Worm (Caenorhabditis elegans) whole organism, late embryonic: ENCODE measurements around the gene K06A1.2.

Experiments used
- C38D4.7 ChIP-seq: fragments of 200-800 bp; sonication (Bioruptor generic); optimal IDR thresholded peaks from 2 replicates; lab custom pipeline; 2018; ENCODE audit warnings: mild to moderate bottlenecking, missing genetic modification characterization, moderate library complexity, missing compliant biosample characterization
- K09A11.1 ChIP-seq: sonication (generic microtip); optimal IDR thresholded peaks from 2 replicates; lab custom pipeline; 2017; ENCODE audit warnings: antibody characterized with exemption, mild to moderate bottlenecking, missing genetic modification characterization, missing compliant biosample characterization; ENCODE audit not compliant: insufficient read depth
- T23F11.4 ChIP-seq: fragments of 200-800 bp; sonication (Bioruptor generic); optimal IDR thresholded peaks from 2 replicates; lab custom pipeline; 2018; ENCODE audit warnings: mild to moderate bottlenecking, missing genetic modification characterization, missing compliant biosample characterization
- Y22D7AL.16 ChIP-seq: sonication (generic microtip); optimal IDR thresholded peaks from 2 replicates; lab custom pipeline; 2016; ENCODE audit warnings: missing genetic modification characterization, missing compliant biosample characterization
- ahr-1 ChIP-seq: sonication (generic microtip); optimal IDR thresholded peaks from 2 replicates; lab custom pipeline; 2016; ENCODE audit warnings: missing genetic modification characterization, missing compliant biosample characterization
- ceh-18 ChIP-seq: sonication (generic microtip); optimal IDR thresholded peaks from 2 replicates; lab custom pipeline; 2016; ENCODE audit warnings: missing genetic modification characterization, missing compliant biosample characterization
- ceh-2 ChIP-seq: sonication (generic microtip); optimal IDR thresholded peaks from 2 replicates; lab custom pipeline; 2016; ENCODE audit warnings: missing genotype, missing genetic modification characterization, missing compliant biosample characterization
- ceh-22 ChIP-seq: sonication (generic microtip); optimal IDR thresholded peaks from 2 replicates; lab custom pipeline; 2017; ENCODE audit warnings: missing biosample characterization, missing genetic modification characterization
- ceh-31 ChIP-seq: sonication (generic microtip); optimal IDR thresholded peaks from 2 replicates; lab custom pipeline; 2016; ENCODE audit warnings: missing genetic modification characterization, missing compliant biosample characterization
- ceh-34 ChIP-seq: sonication (generic microtip); optimal IDR thresholded peaks from 2 replicates; lab custom pipeline; 2016; ENCODE audit warnings: mild to moderate bottlenecking, missing genetic modification characterization, missing compliant biosample characterization
- ceh-48 ChIP-seq: sonication (generic microtip); optimal IDR thresholded peaks from 2 replicates; lab custom pipeline; 2016; ENCODE audit warnings: missing genetic modification characterization, inconsistent platforms, missing compliant biosample characterization
- che-1 ChIP-seq: sonication (generic microtip); optimal IDR thresholded peaks from 2 replicates; lab custom pipeline; 2016; ENCODE audit warnings: mild to moderate bottlenecking, missing genetic modification characterization, missing compliant biosample characterization
- dmd-4 ChIP-seq: sonication (generic microtip); optimal IDR thresholded peaks from 2 replicates; lab custom pipeline; 2016; ENCODE audit warnings: borderline replicate concordance, missing genetic modification characterization, missing compliant biosample characterization
- elt-2 ChIP-seq: sonication (generic microtip); optimal IDR thresholded peaks from 2 replicates; lab custom pipeline; 2016; ENCODE audit warnings: missing genetic modification reagents, missing genetic modification characterization, missing compliant biosample characterization
- elt-4 ChIP-seq: sonication (generic microtip); optimal IDR thresholded peaks from 2 replicates; lab custom pipeline; 2016; ENCODE audit warnings: missing genetic modification characterization, missing compliant biosample characterization
- ets-4 ChIP-seq: sonication (generic microtip); optimal IDR thresholded peaks from 2 replicates; lab custom pipeline; 2016; ENCODE audit warnings: missing genetic modification characterization, missing compliant biosample characterization
- fax-1 ChIP-seq: sonication (generic microtip); optimal IDR thresholded peaks from 2 replicates; lab custom pipeline; 2016; ENCODE audit warnings: missing genotype, missing genetic modification characterization, missing compliant biosample characterization
- fkh-10 ChIP-seq: fragments of 150-350 bp; optimal IDR thresholded peaks from 2 replicates; lab custom pipeline; 2014; ENCODE audit warnings: missing biosample characterization, missing genetic modification reagents, missing genetic modification characterization
- fkh-6 ChIP-seq: sonication (generic microtip); optimal IDR thresholded peaks from 2 replicates; lab custom pipeline; 2016; ENCODE audit warnings: missing genetic modification characterization, missing compliant biosample characterization
- hlh-15 ChIP-seq: sonication (generic microtip); optimal IDR thresholded peaks from 2 replicates; lab custom pipeline; 2016; ENCODE audit warnings: missing genetic modification characterization, missing compliant biosample characterization
- hlh-30 ChIP-seq: sonication (generic microtip); optimal IDR thresholded peaks from 2 replicates; lab custom pipeline; 2017; ENCODE audit warnings: antibody characterized with exemption, missing genetic modification characterization, missing compliant biosample characterization; ENCODE audit not compliant: insufficient read depth
- nhr-11 ChIP-seq: fragments of 150-350 bp; optimal IDR thresholded peaks from 2 replicates; lab custom pipeline; 2014; ENCODE audit warnings: missing biosample characterization, missing genetic modification characterization
- nhr-232 ChIP-seq: sonication (generic microtip); optimal IDR thresholded peaks from 2 replicates; lab custom pipeline; 2016; ENCODE audit warnings: missing genetic modification characterization, missing compliant biosample characterization
- odd-2 ChIP-seq: sonication (generic microtip); optimal IDR thresholded peaks from 2 replicates; lab custom pipeline; 2017; ENCODE audit warnings: antibody characterized with exemption, mild to moderate bottlenecking, missing genetic modification characterization, missing compliant biosample characterization
- pat-9 ChIP-seq: fragments of 200-800 bp; sonication (Bioruptor generic); optimal IDR thresholded peaks from 2 replicates; lab custom pipeline; 2018; ENCODE audit warnings: mild to moderate bottlenecking, missing genetic modification characterization, moderate library complexity, missing compliant biosample characterization
- pha-4 ChIP-seq: fragments of 150-350 bp; optimal IDR thresholded peaks from 2 replicates; lab custom pipeline; 2018; ENCODE audit warnings: missing biosample characterization, missing genetic modification reagents, missing genetic modification characterization
- ref-2 ChIP-seq: sonication (generic microtip); optimal IDR thresholded peaks from 2 replicates; lab custom pipeline; 2016; ENCODE audit warnings: missing genetic modification characterization, missing compliant biosample characterization
- sdc-2 ChIP-seq: sonication (generic microtip); optimal IDR thresholded peaks from 2 replicates; lab custom pipeline; 2016; ENCODE audit warnings: missing genotype, missing genetic modification characterization, missing compliant biosample characterization
- sox-2 ChIP-seq: fragments of 200-800 bp; sonication (Bioruptor generic); IDR thresholded peaks from 2 replicates; pipeline ENCODE4 v1.3.6; 2022; ENCODE audit warnings: missing genetic modification reagents, missing genetic modification characterization, missing compliant biosample characterization
- syd-9 ChIP-seq: sonication (generic microtip); optimal IDR thresholded peaks from 2 replicates; lab custom pipeline; 2016; ENCODE audit warnings: mild to moderate bottlenecking, missing genetic modification characterization, moderate library complexity, missing compliant biosample characterization
- tbx-2 ChIP-seq: sonication (generic microtip); optimal IDR thresholded peaks from 2 replicates; lab custom pipeline; 2016; ENCODE audit warnings: missing genetic modification characterization, missing compliant biosample characterization
- tbx-7 ChIP-seq: sonication (generic microtip); optimal IDR thresholded peaks from 2 replicates; lab custom pipeline; 2016; ENCODE audit warnings: missing genotype, missing genetic modification characterization, missing compliant biosample characterization
- ttx-3 ChIP-seq: sonication (generic microtip); optimal IDR thresholded peaks from 2 replicates; lab custom pipeline; 2016; ENCODE audit warnings: missing genetic modification reagents, missing genetic modification characterization, missing compliant biosample characterization
- unc-3 ChIP-seq, 2 experiments: fragments of 200-800 bp in 1 of 2; sonication (Bioruptor generic) in 1 of 2; sonication (generic microtip) in 1 of 2; conservative IDR thresholded peaks in 1 of 2; optimal IDR thresholded peaks in 1 of 2; 2 replicates each; pipeline versions ENCODE4 v1.3.6 to Lab custom; 2016 to 2022; ENCODE audit warnings: missing compliant biosample characterization in 2 of 2, missing genetic modification characterization in 2 of 2, missing genetic modification reagents in 1 of 2
- unc-42 ChIP-seq: sonication (generic microtip); optimal IDR thresholded peaks from 2 replicates; lab custom pipeline; 2016; ENCODE audit warnings: missing genotype, missing genetic modification characterization, missing compliant biosample characterization

Gene K06A1.2

DNA sequence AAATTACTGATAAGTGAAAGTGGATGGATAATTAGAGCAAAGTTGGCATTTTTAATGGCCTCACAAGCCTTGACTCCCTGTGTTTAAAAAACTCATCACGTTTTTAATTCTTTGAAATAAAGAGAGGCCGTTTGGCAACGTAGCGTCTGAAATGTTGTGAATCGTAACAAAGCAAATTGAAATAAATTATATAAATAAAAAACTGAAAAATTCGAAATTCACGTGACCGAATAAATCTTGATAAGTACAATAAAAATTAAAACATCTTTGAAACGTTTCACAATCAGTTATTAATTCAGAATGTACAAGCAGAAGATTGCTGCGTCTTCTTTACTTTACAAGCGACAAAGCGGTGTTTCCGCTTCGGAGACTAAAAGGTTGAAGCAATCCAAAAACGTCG, 21.0 kb upstream of the K06A1.2 start, which contains the start of gene K03H9.3:
Gene K03H9.3 (plus strand): TSS at position 301 of the 400 bp plus-strand sequence.
- TF ChIP-seq Y22D7AL.16 (tag; lab: Kevin White, UChicago) (no peak), C38D4.7 (GFP tag; lab: Kevin White, UChicago) (no peak), unc-3 (GFP tag; conservative IDR thresholded peaks at IDR 0.05; lab: Robert Waterston, UW) (no peak), unc-3 (tag; optimal IDR thresholded peaks at IDR 0.05; lab: Kevin White, UChicago) (no peak), unc-42 (no peak), pha-4 (tag; lab: Kevin White, UChicago) (no peak), ttx-3 (no peak), ceh-31 (tag; lab: Kevin White, UChicago) (no peak), odd-2 (tag; lab: Kevin White, UChicago) (no peak), dmd-4 (tag; lab: Kevin White, UChicago) (no peak), ceh-22 (no peak), pat-9 (tag; lab: Kevin White, UChicago) (no peak), ceh-34 (tag; lab: Kevin White, UChicago) (no peak), ets-4 (tag; lab: Kevin White, UChicago) (no peak), K09A11.1 (tag; lab: Kevin White, UChicago) (no peak)

DNA sequence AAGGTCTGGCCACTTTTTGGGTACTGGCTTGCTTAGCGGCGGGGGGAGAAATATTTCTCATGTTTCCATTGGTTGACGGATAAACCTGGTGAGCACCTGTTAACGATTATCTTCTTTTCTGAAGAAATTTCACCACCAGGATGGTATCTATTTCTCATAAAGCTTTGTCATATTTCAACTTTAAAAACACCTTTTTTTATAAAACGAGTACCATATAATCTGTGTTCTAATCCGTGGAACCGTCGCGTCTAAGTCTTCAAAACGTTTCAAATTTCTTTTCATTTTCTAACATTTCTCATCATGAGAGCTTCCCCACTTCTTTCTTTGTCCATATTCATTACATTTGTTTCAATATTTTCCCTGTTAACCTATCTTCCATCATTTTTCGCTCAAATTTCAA, 17.8 kb upstream of the K06A1.2 start, which contains the start of gene col-75:
Gene col-75 (plus strand): TSS at position 301 of the 400 bp plus-strand sequence.
- no peak for TF ChIP-seq sox-2
- TF ChIP-seq fkh-10 (GFP tag; lab: Kevin White, UChicago) = no peak
- no peak for TF ChIP-seq elt-4
- no peak for TF ChIP-seq tbx-7 (tag; lab: Kevin White, UChicago)
- TF ChIP-seq fkh-6 (tag; lab: Kevin White, UChicago) = no peak
- no peak for TF ChIP-seq syd-9 (tag; lab: Kevin White, UChicago)
- TF ChIP-seq ahr-1 (tag; lab: Kevin White, UChicago) = no peak

DNA sequence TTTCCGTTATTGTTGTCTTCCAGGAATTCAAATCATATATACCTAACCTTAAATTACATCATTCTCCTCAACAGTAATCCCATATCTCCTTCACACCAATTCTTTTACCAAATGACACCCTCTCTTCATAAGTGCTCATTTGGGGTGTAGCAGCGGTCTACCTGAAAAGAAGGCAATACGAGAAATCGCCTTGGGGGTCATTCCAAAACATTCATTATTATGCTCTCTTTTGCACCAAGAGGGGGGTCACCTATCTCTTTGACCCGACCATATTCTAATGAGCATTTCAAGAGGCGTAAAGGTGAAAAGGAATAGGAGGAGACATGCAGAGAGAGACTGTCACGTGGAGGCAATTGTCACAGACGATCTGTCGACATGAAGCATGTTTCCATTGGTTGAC, 7.0 kb upstream of the K06A1.2 start:
- TF ChIP-seq sox-2 = no peak
- no peak for TF ChIP-seq ceh-2 (tag; lab: Kevin White, UChicago)
- no peak for TF ChIP-seq ceh-22
- TF ChIP-seq che-1 = no peak
- peak; percentile 25 for TF ChIP-seq hlh-30 (tag; lab: Kevin White, UChicago)

DNA sequence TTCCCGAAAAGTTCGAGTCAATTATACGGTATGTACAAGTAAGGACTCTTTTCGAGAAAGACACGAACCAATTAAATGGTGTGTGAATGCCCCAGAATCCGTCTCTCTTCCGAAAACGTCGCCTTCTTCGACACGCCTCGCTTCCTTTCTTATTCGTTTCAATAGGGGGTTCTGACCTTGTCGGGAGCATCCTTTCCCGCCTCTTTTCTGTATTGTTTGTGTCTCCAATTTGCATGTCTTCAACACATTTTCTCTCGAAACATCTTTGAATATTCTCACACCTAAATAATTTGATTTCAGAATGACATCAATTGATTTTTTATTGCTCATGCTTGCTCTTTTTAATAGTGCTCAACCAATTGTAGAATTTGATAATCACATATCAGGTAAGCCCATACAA, 2.7 kb upstream of the K06A1.2 start, which contains the start of gene cutl-16:
Gene cutl-16 (plus strand): TSS at position 301 of the 400 bp plus-strand sequence.
- TF ChIP-seq ceh-22 (no peak), hlh-15 (no peak), ref-2 (tag; lab: Kevin White, UChicago) (peak; percentile 24)

DNA sequence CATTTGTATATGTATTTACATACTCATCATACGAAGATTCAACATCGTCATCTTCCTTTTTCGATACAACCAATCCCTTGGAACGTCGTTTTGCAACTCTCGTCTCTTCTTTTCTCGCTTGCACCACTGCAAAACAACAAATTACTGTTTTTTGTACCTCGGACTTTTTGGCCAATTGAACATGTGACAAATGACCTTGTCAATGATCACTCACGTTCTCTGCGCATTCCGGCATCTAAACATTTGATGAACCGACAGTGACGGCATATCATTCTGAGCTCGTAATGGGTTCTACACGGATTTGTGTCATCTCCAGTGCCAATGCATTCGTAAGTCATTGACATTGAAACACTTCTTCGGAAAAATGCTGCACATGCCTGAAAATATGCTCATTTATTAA, 4.4 kb downstream of the K06A1.2 start:
- TF ChIP-seq T23F11.4 = no peak
- no peak for TF ChIP-seq nhr-232 (tag; lab: Kevin White, UChicago)
- no peak for TF ChIP-seq sdc-2
- no peak for TF ChIP-seq fax-1 (tag; lab: Kevin White, UChicago)

DNA sequence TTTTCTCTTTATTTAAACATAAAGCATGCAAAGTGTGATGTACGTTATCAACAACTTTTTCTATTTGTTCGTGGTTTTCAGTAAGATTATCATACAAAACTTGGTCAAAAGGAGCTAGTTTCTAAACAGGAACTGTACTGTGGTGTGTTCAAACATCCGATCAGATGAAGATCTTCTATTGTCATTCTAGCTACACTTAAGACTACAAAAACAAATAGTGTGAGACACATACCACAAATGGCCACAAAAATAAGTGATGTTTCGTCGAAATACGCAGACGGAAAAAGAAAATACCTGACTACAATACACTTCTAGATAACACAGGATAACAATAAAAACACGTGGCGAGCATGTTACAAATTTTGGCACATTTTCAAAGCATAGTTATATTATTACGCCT, 4.8 kb downstream of the K06A1.2 start:
- TF ChIP-seq ceh-48 (tag; lab: Kevin White, UChicago) (no peak), tbx-2 (tag; lab: Kevin White, UChicago) (no peak), nhr-11 (tag; lab: Kevin White, UChicago) (no peak), pha-4 (tag; lab: Kevin White, UChicago) (no peak), elt-2 (tag; lab: Kevin White, UChicago) (no peak), ceh-18 (tag; lab: Kevin White, UChicago) (no peak), sdc-2 (no peak)
